Fruit fly (Drosophila melanogaster) whole organism, embryonic: ENCODE data around the gene Snm1.

Source experiments
- B-H2 ChIP-seq: fragments of 200-800 bp; sonication (Bioruptor generic); optimal IDR thresholded peaks from 2 replicates; lab custom pipeline; 2018; ENCODE audit warnings: missing biosample characterization, mild to moderate bottlenecking, missing genetic modification characterization
- Bgb ChIP-seq: fragments of 200-800 bp; sonication (Bioruptor generic); IDR thresholded peaks from 2 replicates; pipeline ENCODE4 v1.3.6; 2022; ENCODE audit warnings: missing biosample characterization, missing genetic modification characterization; ENCODE audit not compliant: partially characterized antibody
- Blimp-1 ChIP-seq: fragments of 200-800 bp; sonication (Bioruptor generic); optimal IDR thresholded peaks from 3 replicates; lab custom pipeline; 2018; ENCODE audit warnings: missing biosample characterization, missing genetic modification characterization, mild to moderate bottlenecking, moderate library complexity, missing genetic modification reagents
- CG10209 ChIP-seq: fragments of 200-800 bp; sonication (Bioruptor generic); optimal IDR thresholded peaks from 3 replicates; lab custom pipeline; 2017; ENCODE audit warnings: missing biosample characterization, mild to moderate bottlenecking, missing genetic modification characterization, missing genetic modification reagents
- CG12299 ChIP-seq: fragments of 200-800 bp; sonication (Bioruptor generic); optimal IDR thresholded peaks from 2 replicates; lab custom pipeline; 2018; ENCODE audit warnings: missing biosample characterization, mild to moderate bottlenecking, missing genetic modification characterization
- CG14710 ChIP-seq: fragments of 200-800 bp; sonication (Bioruptor generic); optimal IDR thresholded peaks from 3 replicates; lab custom pipeline; 2019; ENCODE audit warnings: missing biosample characterization, mild to moderate bottlenecking, missing genetic modification characterization, moderate library complexity
- CG1529 ChIP-seq: fragments of 200-800 bp; sonication (Bioruptor generic); optimal IDR thresholded peaks from 3 replicates; lab custom pipeline; 2018; ENCODE audit warnings: missing biosample characterization, missing genetic modification characterization
- CG17568 ChIP-seq: fragments of 200-800 bp; sonication (Bioruptor generic); optimal IDR thresholded peaks from 2 replicates; lab custom pipeline; 2018; ENCODE audit warnings: missing biosample characterization, mild to moderate bottlenecking, missing genetic modification characterization, moderate library complexity
- CG2129 ChIP-seq: fragments of 200-800 bp; sonication (Bioruptor generic); IDR thresholded peaks from 2 replicates; pipeline ENCODE4 v1.3.6; 2022; ENCODE audit warnings: missing biosample characterization, missing genetic modification characterization; ENCODE audit not compliant: partially characterized antibody
- CG2678 ChIP-seq: fragments of 200-800 bp; sonication (Bioruptor generic); optimal IDR thresholded peaks from 3 replicates; lab custom pipeline; 2019; ENCODE audit warnings: missing biosample characterization, mild to moderate bottlenecking, missing genetic modification characterization, moderate library complexity
- CG2875 ChIP-seq: fragments of 200-800 bp; sonication (Bioruptor generic); optimal IDR thresholded peaks from 2 replicates; lab custom pipeline; 2017; ENCODE audit warnings: missing biosample characterization, mild to moderate bottlenecking, missing genetic modification characterization, missing genetic modification reagents
- CG30403 ChIP-seq: fragments of 200-800 bp; sonication (Bioruptor generic); optimal IDR thresholded peaks from 3 replicates; lab custom pipeline; 2016; ENCODE audit warnings: missing biosample characterization, missing genetic modification characterization
- CG31441 ChIP-seq: fragments of 200-800 bp; sonication (Bioruptor generic); IDR thresholded peaks from 2 replicates; pipeline ENCODE4 v1.3.6; 2022; ENCODE audit warnings: missing biosample characterization, missing genetic modification characterization
- CG32532 ChIP-seq: fragments of 200-800 bp; sonication (Bioruptor generic); IDR thresholded peaks from 2 replicates; pipeline ENCODE4 v1.3.6; 2022; ENCODE audit warnings: missing biosample characterization, missing genetic modification characterization
- CG33557 ChIP-seq: fragments of 200-800 bp; sonication (Bioruptor generic); optimal IDR thresholded peaks from 2 replicates; lab custom pipeline; 2019; ENCODE audit warnings: missing biosample characterization, mild to moderate bottlenecking, missing genetic modification characterization, moderate library complexity
- CG4404 ChIP-seq: fragments of 200-800 bp; sonication (Bioruptor generic); IDR thresholded peaks from 2 replicates; pipeline ENCODE4 v1.3.6; 2022; ENCODE audit warnings: missing biosample characterization, missing genetic modification characterization
- CG7372 ChIP-seq: fragments of 200-800 bp; sonication (Bioruptor generic); IDR thresholded peaks from 2 replicates; pipeline ENCODE4 v1.3.6; 2022; ENCODE audit warnings: missing biosample characterization, missing genetic modification characterization
- Deaf1 ChIP-seq: fragments of 200-800 bp; optimal IDR thresholded peaks from 3 replicates; lab custom pipeline; 2019; ENCODE audit warnings: missing biosample characterization, mild to moderate bottlenecking, missing genetic modification characterization, moderate library complexity
- Doc2 ChIP-seq: fragments of 200-800 bp; sonication (Bioruptor generic); IDR thresholded peaks from 2 replicates; pipeline ENCODE4 v1.3.6; 2022; ENCODE audit warnings: missing biosample characterization, missing genetic modification characterization
- Elba2 ChIP-seq: fragments of 200-800 bp; sonication (Bioruptor generic); optimal IDR thresholded peaks from 3 replicates; lab custom pipeline; 2016; ENCODE audit warnings: missing biosample characterization, missing genetic modification characterization
- Ets65A ChIP-seq: fragments of 200-800 bp; sonication (Bioruptor generic); peaks from one replicate; lab custom pipeline; 2016; ENCODE audit warnings: missing biosample characterization, missing genetic modification characterization
- Gsc ChIP-seq: fragments of 200-800 bp; sonication (Bioruptor generic); IDR thresholded peaks from 2 replicates; pipeline ENCODE4 v1.3.6; 2022; ENCODE audit warnings: missing biosample characterization, missing genetic modification characterization
- HLH3B ChIP-seq: fragments of 200-800 bp; sonication (Bioruptor generic); IDR thresholded peaks from 2 replicates; pipeline ENCODE4 v1.3.6; 2022; ENCODE audit warnings: missing biosample characterization, missing genetic modification characterization
- Hr3 ChIP-seq: fragments of 200-800 bp; sonication (Bioruptor generic); optimal IDR thresholded peaks from 3 replicates; lab custom pipeline; 2016; ENCODE audit warnings: missing biosample characterization, missing genetic modification characterization
- MBD-R2 ChIP-seq: fragments of 200-800 bp; sonication (Bioruptor generic); IDR thresholded peaks from 2 replicates; pipeline ENCODE4 v1.3.6; 2022; ENCODE audit warnings: missing biosample characterization, missing genetic modification characterization
- Mrtf ChIP-seq: fragments of 200-800 bp; sonication (Bioruptor generic); IDR thresholded peaks from 3 replicates; pipeline ENCODE4 v1.3.6; 2022; ENCODE audit warnings: missing biosample characterization, missing genetic modification characterization
- Neu2 ChIP-seq: fragments of 200-800 bp; sonication (Bioruptor generic); optimal IDR thresholded peaks from 3 replicates; lab custom pipeline; 2016; ENCODE audit warnings: missing biosample characterization, missing genetic modification characterization, borderline replicate concordance
- az2 ChIP-seq: fragments of 200-800 bp; sonication (Bioruptor generic); optimal IDR thresholded peaks from 3 replicates; lab custom pipeline; 2016; ENCODE audit warnings: missing biosample characterization, missing genetic modification characterization
- cg ChIP-seq: fragments of 200-800 bp; sonication (Bioruptor generic); optimal IDR thresholded peaks from 3 replicates; lab custom pipeline; 2019; ENCODE audit warnings: missing biosample characterization, mild to moderate bottlenecking, missing genetic modification characterization, moderate library complexity
- chinmo ChIP-seq: fragments of 200-800 bp; sonication (Bioruptor generic); IDR thresholded peaks from 4 replicates; pipeline ENCODE4 v1.3.6; 2022; ENCODE audit warnings: missing biosample characterization, missing genetic modification characterization; ENCODE audit not compliant: partially characterized antibody
- crc ChIP-seq: fragments of 200-800 bp; sonication (Bioruptor generic); optimal IDR thresholded peaks from 2 replicates; lab custom pipeline; 2016; ENCODE audit warnings: missing biosample characterization, missing genetic modification characterization
- crol ChIP-seq: fragments of 200-800 bp; sonication (Bioruptor generic); IDR thresholded peaks from 2 replicates; pipeline ENCODE4 v1.3.6; 2022; ENCODE audit warnings: missing biosample characterization, missing genetic modification characterization
- crp ChIP-seq, 2 experiments: fragments of 200-800 bp; sonication (Bioruptor generic); optimal IDR thresholded peaks; 2 replicates in 1 of 2; 3 replicates in 1 of 2; lab custom pipeline; 2017; ENCODE audit warnings: missing biosample characterization in 2 of 2, missing genetic modification characterization in 2 of 2, mild to moderate bottlenecking in 1 of 2, moderate library complexity in 1 of 2
- emc ChIP-seq: fragments of 200-800 bp; sonication (Bioruptor generic); optimal IDR thresholded peaks from 2 replicates; lab custom pipeline; 2016; ENCODE audit warnings: missing biosample characterization, missing genetic modification characterization
- esg ChIP-seq: fragments of 200-800 bp; sonication (Bioruptor generic); conservative IDR thresholded peaks from 2 replicates; pipeline ENCODE4 v1.3.6; 2022; ENCODE audit warnings: missing biosample characterization, missing genetic modification characterization
- eyg ChIP-seq: fragments of 200-800 bp; sonication (Bioruptor generic); optimal IDR thresholded peaks from 3 replicates; lab custom pipeline; 2016; ENCODE audit warnings: missing biosample characterization, missing genetic modification characterization
- fd3F ChIP-seq: fragments of 200-800 bp; sonication (Bioruptor generic); optimal IDR thresholded peaks from 2 replicates; lab custom pipeline; 2018; ENCODE audit warnings: missing biosample characterization, mild to moderate bottlenecking, missing genetic modification characterization, moderate library complexity
- fru ChIP-seq: fragments of >200 bp; optimal IDR thresholded peaks from 2 replicates; lab custom pipeline; 2017
- grn ChIP-seq: fragments of 200-800 bp; sonication (Bioruptor generic); optimal IDR thresholded peaks from 3 replicates; lab custom pipeline; 2017; ENCODE audit warnings: missing biosample characterization, missing genetic modification characterization
- gt ChIP-seq: fragments of 200-800 bp; sonication (Bioruptor generic); IDR thresholded peaks from 2 replicates; pipeline ENCODE4 v1.3.6; 2022; ENCODE audit warnings: missing biosample characterization, missing genetic modification characterization
- hb ChIP-seq: fragments of 200-800 bp; sonication (Bioruptor generic); IDR thresholded peaks from 3 replicates; pipeline ENCODE4 v1.3.6; 2022; ENCODE audit warnings: missing biosample characterization, missing genetic modification characterization; ENCODE audit not compliant: partially characterized antibody
- ken ChIP-seq: fragments of 200-800 bp; sonication (Bioruptor generic); IDR thresholded peaks from 3 replicates; pipeline ENCODE4 v1.3.6; 2022; ENCODE audit warnings: missing biosample characterization, missing genetic modification characterization
- luna ChIP-seq: fragments of 200-800 bp; sonication (Bioruptor generic); optimal IDR thresholded peaks from 2 replicates; lab custom pipeline; 2016; ENCODE audit warnings: missing biosample characterization, missing genetic modification characterization
- nau ChIP-seq: fragments of 200-800 bp; sonication (Bioruptor generic); optimal IDR thresholded peaks from 3 replicates; lab custom pipeline; 2017; ENCODE audit warnings: missing biosample characterization, mild to moderate bottlenecking, missing genetic modification characterization, missing genetic modification reagents
- oc ChIP-seq: fragments of 200-800 bp; sonication (Bioruptor generic); optimal IDR thresholded peaks from 2 replicates; lab custom pipeline; 2018; ENCODE audit warnings: missing biosample characterization, mild to moderate bottlenecking, missing genetic modification characterization, moderate library complexity
- pho ChIP-seq: fragments of 200-800 bp; sonication (Bioruptor generic); optimal IDR thresholded peaks from 2 replicates; lab custom pipeline; 2016; ENCODE audit warnings: missing biosample characterization, missing genetic modification characterization
- prd ChIP-seq, 3 experiments: fragments of >200 bp in 2 of 3; fragments of 200-800 bp in 1 of 3; sonication (Bioruptor generic) in 1 of 3; optimal IDR thresholded peaks in 2 of 3; IDR thresholded peaks in 1 of 3; 2 replicates in 2 of 3; 3 replicates in 1 of 3; pipeline versions ENCODE4 v1.3.6 to Lab custom; 2017 to 2022; ENCODE audit warnings: missing biosample characterization in 1 of 3, missing genetic modification characterization in 1 of 3
- schlank ChIP-seq: fragments of 200-800 bp; sonication (Bioruptor generic); optimal IDR thresholded peaks from 2 replicates; lab custom pipeline; 2018; ENCODE audit warnings: missing biosample characterization, mild to moderate bottlenecking, missing genetic modification characterization
- seq ChIP-seq: fragments of 200-800 bp; sonication (Bioruptor generic); IDR thresholded peaks from 2 replicates; pipeline ENCODE4 v1.3.6; 2022; ENCODE audit warnings: missing biosample characterization, missing genetic modification characterization
- sisA ChIP-seq: fragments of 200-800 bp; sonication (Bioruptor generic); IDR thresholded peaks from 2 replicates; pipeline ENCODE4 v1.3.6; 2022; ENCODE audit warnings: missing biosample characterization, missing genetic modification characterization
- stwl ChIP-seq: fragments of 200-800 bp; sonication (Bioruptor generic); optimal IDR thresholded peaks from 3 replicates; lab custom pipeline; 2018; ENCODE audit warnings: missing biosample characterization, mild to moderate bottlenecking, missing genetic modification characterization, moderate library complexity

Gene Snm1

dm6 chr3R:5518627-5519026 lies 36.3 kb upstream of the Snm1 start (continued):
- no peak for TF ChIP-seq stwl (tag; lab: Kevin White, UChicago)
- TF ChIP-seq crp (GFP tag; optimal IDR thresholded peaks at IDR 0.05; lab: Kevin White, UChicago) = no peak
- TF ChIP-seq CG1529 (GFP tag; lab: Kevin White, UChicago) = peak; percentile 27
- TF ChIP-seq CG30403 = peak; percentile 58
- peak; percentile 11 for TF ChIP-seq Hr3 (GFP tag; lab: Kevin White, UChicago)
- TF ChIP-seq fru (lab: Kevin White, UChicago) = no peak
- no peak for TF ChIP-seq CG12299 (tag; lab: Kevin White, UChicago)
- TF ChIP-seq grn (GFP tag; lab: Kevin White, UChicago) = peak; percentile 54
- no peak; the same call in 1 of the 2 replicates for TF ChIP-seq CG32532 (GFP tag; lab: Robert Waterston, UW)
- no peak for TF ChIP-seq nau (GFP tag; lab: Kevin White, UChicago)
- no peak for TF ChIP-seq MBD-R2 (GFP tag; lab: Robert Waterston, UW)
- no peak for TF ChIP-seq emc (GFP tag; lab: Kevin White, UChicago)
- TF ChIP-seq cg (GFP tag; lab: Kevin White, UChicago) = no peak
- TF ChIP-seq Gsc = no peak
- peak; percentile 45 for TF ChIP-seq CG14710 (tag; lab: Kevin White, UChicago)
- peak; percentile 38 for TF ChIP-seq CG10209 (GFP tag; lab: Kevin White, UChicago)
- TF ChIP-seq fd3F (GFP tag; lab: Kevin White, UChicago) = peak; percentile 33
- no peak for TF ChIP-seq CG17568 (GFP tag; lab: Kevin White, UChicago)
- TF ChIP-seq CG2875 (GFP tag; lab: Kevin White, UChicago) = peak; percentile 40
- TF ChIP-seq pho = no peak
- TF ChIP-seq HLH3B (GFP tag; lab: Robert Waterston, UW) = peak; percentile 32; the same call in 1 of the 2 replicates
- TF ChIP-seq Blimp-1 (GFP tag; lab: Kevin White, UChicago) = peak; percentile 56
- TF ChIP-seq az2 (GFP tag; lab: Kevin White, UChicago) = peak; percentile 64
- TF ChIP-seq Mrtf = 0 out of 3 replicates have a peak, but pooled peaks have one; percentile 47
- TF ChIP-seq CG4404 (GFP tag; lab: Robert Waterston, UW) = no peak
- no peak for TF ChIP-seq eyg (GFP tag; lab: Kevin White, UChicago)

DNA sequence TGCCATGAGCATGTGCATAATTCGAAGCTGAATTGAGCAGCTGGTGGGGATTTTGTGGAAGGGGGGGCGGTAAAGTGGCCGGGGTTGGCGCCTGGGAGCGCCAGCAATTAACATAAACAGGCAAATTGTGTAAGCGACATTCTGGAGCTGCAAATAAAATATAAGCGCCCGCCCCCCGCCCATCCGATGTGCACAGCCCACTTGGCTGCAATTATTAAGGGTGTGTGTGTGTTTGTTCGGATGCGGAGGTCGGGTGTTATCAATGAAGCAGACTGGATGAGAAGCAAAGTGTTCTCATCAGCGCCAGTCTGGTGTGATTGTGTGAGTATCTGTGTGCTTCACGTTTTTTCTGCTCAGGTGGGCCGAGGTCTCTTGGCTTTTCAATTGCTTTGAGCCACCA lies 35.1 kb upstream of the Snm1 start:
- no peak for TF ChIP-seq crc (GFP tag; lab: Kevin White, UChicago)
- TF ChIP-seq CG2129 (GFP tag; lab: Robert Waterston, UW) = no peak
- TF ChIP-seq CG33557 (GFP tag; lab: Kevin White, UChicago) = no peak
- TF ChIP-seq hb (GFP tag; lab: Robert Waterston, UW) = 0 out of 3 replicates have a peak, but pooled peaks have one; percentile 16
- TF ChIP-seq B-H2 (GFP tag; lab: Kevin White, UChicago) = no peak
- TF ChIP-seq seq (GFP tag; lab: Robert Waterston, UW) = no peak
- TF ChIP-seq CG2678 = no peak
- no peak for TF ChIP-seq luna (GFP tag; lab: Kevin White, UChicago)
- no peak for TF ChIP-seq CG31441 (GFP tag; lab: Robert Waterston, UW)
- no peak for TF ChIP-seq Bgb (GFP tag; lab: Robert Waterston, UW)
- no peak for TF ChIP-seq Neu2 (GFP tag; lab: Kevin White, UChicago)
- TF ChIP-seq prd (optimal IDR thresholded peaks at IDR 0.05; lab: Kevin White, UChicago) = no peak
- no peak for TF ChIP-seq prd (GFP tag; IDR thresholded peaks at IDR 0.05; lab: Robert Waterston, UW)
- no peak for TF ChIP-seq esg (GFP tag; lab: Robert Waterston, UW)
- TF ChIP-seq chinmo (GFP tag; lab: Robert Waterston, UW) = 0 out of 4 replicates have a peak, but pooled peaks have one; percentile 58
- 0 out of 2 replicates have a peak, but pooled peaks have one; percentile 7 for TF ChIP-seq gt (GFP tag; lab: Robert Waterston, UW)
- TF ChIP-seq crol (GFP tag; lab: Robert Waterston, UW) = peak; percentile 21; the same call in 1 of the 2 replicates
- 0 out of 2 replicates have a peak, but pooled peaks have one; percentile 12 for TF ChIP-seq CG7372 (GFP tag; lab: Robert Waterston, UW)
- TF ChIP-seq Elba2 (GFP tag; lab: Kevin White, UChicago) = no peak
- TF ChIP-seq ken (GFP tag; lab: Robert Waterston, UW) = no peak
- no peak for TF ChIP-seq Deaf1 (tag; lab: Kevin White, UChicago)
- TF ChIP-seq Ets65A (GFP tag; lab: Kevin White, UChicago) = peak; percentile 27
- TF ChIP-seq oc (tag; lab: Kevin White, UChicago) = no peak
- no peak for TF ChIP-seq Doc2
- no peak for TF ChIP-seq schlank (tag; lab: Kevin White, UChicago)
- TF ChIP-seq sisA (GFP tag; lab: Robert Waterston, UW) = no peak
- TF ChIP-seq, all 482 proteins: peak for 6
